Fruit fly (Drosophila melanogaster) whole organism, embryonic: Measurements from ENCODE around the gene CG15394.
A peak's percentile ranks its signal among the peaks of the same experiment; 100 is the strongest.

Experiments
- Abd-B ChIP-seq: fragments of 200-800 bp; sonication (Bioruptor generic); optimal IDR thresholded peaks from 2 replicates; lab custom pipeline; 2018; ENCODE audit warnings: missing biosample characterization, mild to moderate bottlenecking, missing genetic modification characterization, moderate library complexity
- Atf-2 ChIP-seq: fragments of 200-800 bp; sonication (Bioruptor generic); optimal IDR thresholded peaks from 2 replicates; lab custom pipeline; 2016; ENCODE audit warnings: missing biosample characterization, missing genetic modification characterization
- BEAF-32 ChIP-seq: fragments of 200-800 bp; sonication (Bioruptor generic); optimal IDR thresholded peaks from 3 replicates; lab custom pipeline; 2017; ENCODE audit warnings: missing biosample characterization, missing genetic modification characterization, mild to moderate bottlenecking, moderate library complexity, missing genetic modification reagents
- Bdp1 ChIP-seq: fragments of 200-800 bp; sonication (Bioruptor generic); optimal IDR thresholded peaks from 3 replicates; lab custom pipeline; 2016; ENCODE audit warnings: missing biosample characterization, missing genetic modification characterization
- Bgb ChIP-seq: fragments of 200-800 bp; sonication (Bioruptor generic); IDR thresholded peaks from 2 replicates; pipeline ENCODE4 v1.3.6; 2022; ENCODE audit warnings: missing biosample characterization, missing genetic modification characterization; ENCODE audit not compliant: partially characterized antibody
- CG13624 ChIP-seq: fragments of 200-800 bp; sonication (Bioruptor generic); optimal IDR thresholded peaks from 2 replicates; lab custom pipeline; 2016; ENCODE audit warnings: missing biosample characterization, missing genetic modification characterization
- CG14860 ChIP-seq: fragments of 200-800 bp; sonication (Bioruptor generic); IDR thresholded peaks from 3 replicates; pipeline ENCODE4 v1.3.6; 2022; ENCODE audit warnings: missing biosample characterization, missing genetic modification characterization; ENCODE audit not compliant: partially characterized antibody
- CG17186 ChIP-seq: fragments of 200-800 bp; sonication (Bioruptor generic); optimal IDR thresholded peaks from 3 replicates; lab custom pipeline; 2017; ENCODE audit warnings: missing biosample characterization, missing genetic modification reagents, missing genetic modification characterization
- CG1792 ChIP-seq: fragments of 200-800 bp; sonication (Bioruptor generic); optimal IDR thresholded peaks from 2 replicates; lab custom pipeline; 2016; ENCODE audit warnings: missing biosample characterization, missing genetic modification characterization
- CG2116 ChIP-seq: fragments of 200-800 bp; sonication (Bioruptor generic); optimal IDR thresholded peaks from 3 replicates; lab custom pipeline; 2018; ENCODE audit warnings: missing biosample characterization, mild to moderate bottlenecking, missing genetic modification characterization
- CG34422 ChIP-seq: fragments of 200-800 bp; sonication (Bioruptor generic); IDR thresholded peaks from 3 replicates; pipeline ENCODE4 v1.3.6; 2022; ENCODE audit warnings: missing biosample characterization, missing genetic modification characterization
- CG4424 ChIP-seq: fragments of 200-800 bp; sonication (Bioruptor generic); optimal IDR thresholded peaks from 3 replicates; lab custom pipeline; 2016; ENCODE audit warnings: missing biosample characterization, missing genetic modification characterization
- CG6854 ChIP-seq: fragments of 200-800 bp; sonication (Bioruptor generic); optimal IDR thresholded peaks from 3 replicates; lab custom pipeline; 2017; ENCODE audit warnings: missing biosample characterization, mild to moderate bottlenecking, missing genetic modification characterization
- CG7786 ChIP-seq: fragments of 200-800 bp; sonication (Bioruptor generic); optimal IDR thresholded peaks from 2 replicates; lab custom pipeline; 2016; ENCODE audit warnings: missing biosample characterization, missing genetic modification characterization
- Dp ChIP-seq: fragments of 200-800 bp; sonication (Bioruptor generic); optimal IDR thresholded peaks from 2 replicates; lab custom pipeline; 2018; ENCODE audit warnings: missing biosample characterization, mild to moderate bottlenecking, missing genetic modification characterization, moderate library complexity
- E2f1 ChIP-seq: fragments of 200-800 bp; sonication (Bioruptor generic); IDR thresholded peaks from 2 replicates; pipeline ENCODE4 v1.3.6; 2022; ENCODE audit warnings: missing biosample characterization, missing genetic modification characterization
- E2f2 ChIP-seq: fragments of 200-800 bp; sonication (Bioruptor generic); IDR thresholded peaks from 2 replicates; pipeline ENCODE4 v1.3.6; 2022; ENCODE audit warnings: missing biosample characterization, missing genetic modification characterization
- HLH4C ChIP-seq: fragments of 200-800 bp; sonication (Bioruptor generic); IDR thresholded peaks from 3 replicates; pipeline ENCODE4 v1.3.6; 2022; ENCODE audit warnings: missing biosample characterization, missing genetic modification characterization; ENCODE audit not compliant: partially characterized antibody
- HLH54F ChIP-seq: fragments of 200-800 bp; sonication (Bioruptor generic); optimal IDR thresholded peaks from 3 replicates; lab custom pipeline; 2016; ENCODE audit warnings: missing biosample characterization, missing genetic modification characterization
- Hand ChIP-seq: fragments of 200-800 bp; sonication (Bioruptor generic); optimal IDR thresholded peaks from 2 replicates; lab custom pipeline; 2017; ENCODE audit warnings: mild to moderate bottlenecking, missing biosample characterization, missing genetic modification reagents, missing genetic modification characterization
- HmgZ ChIP-seq: fragments of 200-800 bp; sonication (Bioruptor generic); optimal IDR thresholded peaks from 2 replicates; lab custom pipeline; 2018; ENCODE audit warnings: missing biosample characterization, mild to moderate bottlenecking, missing genetic modification characterization
- Jarid2 ChIP-seq: fragments of 200-800 bp; sonication (Bioruptor generic); optimal IDR thresholded peaks from 3 replicates; lab custom pipeline; 2017; ENCODE audit warnings: mild to moderate bottlenecking, missing biosample characterization, missing genetic modification reagents, missing genetic modification characterization
- MESR4 ChIP-seq: fragments of 200-800 bp; sonication (Bioruptor generic); optimal IDR thresholded peaks from 2 replicates; lab custom pipeline; 2018; ENCODE audit warnings: missing biosample characterization, mild to moderate bottlenecking, missing genetic modification characterization, moderate library complexity
- Meics ChIP-seq: fragments of 200-800 bp; sonication (Bioruptor generic); optimal IDR thresholded peaks from 2 replicates; lab custom pipeline; 2017; ENCODE audit warnings: missing biosample characterization, mild to moderate bottlenecking, missing genetic modification characterization
- Myb ChIP-seq: fragments of 200-800 bp; sonication (Bioruptor generic); optimal IDR thresholded peaks from 2 replicates; lab custom pipeline; 2016; ENCODE audit warnings: missing biosample characterization, missing genetic modification characterization
- Ptx1 ChIP-seq: fragments of 200-800 bp; sonication (Bioruptor generic); IDR thresholded peaks from 2 replicates; pipeline ENCODE4 v1.3.6; 2022; ENCODE audit warnings: missing biosample characterization, missing genetic modification characterization
- Sox102F ChIP-seq: fragments of 200-800 bp; sonication (Bioruptor generic); optimal IDR thresholded peaks from 2 replicates; lab custom pipeline; 2018; ENCODE audit warnings: missing biosample characterization, mild to moderate bottlenecking, missing genetic modification characterization, moderate library complexity
- TFAM ChIP-seq: fragments of 200-800 bp; sonication (Bioruptor generic); optimal IDR thresholded peaks from 2 replicates; lab custom pipeline; 2017; ENCODE audit warnings: missing biosample characterization, missing genetic modification characterization, inconsistent platforms
- ac ChIP-seq: fragments of 200-800 bp; sonication (Bioruptor generic); optimal IDR thresholded peaks from 3 replicates; lab custom pipeline; 2017; ENCODE audit warnings: missing biosample characterization, mild to moderate bottlenecking, missing genetic modification characterization
- aop ChIP-seq: fragments of 200-800 bp; sonication (Bioruptor generic); IDR thresholded peaks from 2 replicates; pipeline ENCODE4 v1.3.6; 2022; ENCODE audit warnings: missing biosample characterization, missing genetic modification characterization
- ato ChIP-seq: fragments of 200-800 bp; sonication (Bioruptor generic); IDR thresholded peaks from 2 replicates; pipeline ENCODE4 v1.3.6; 2022; ENCODE audit warnings: missing biosample characterization, missing genetic modification characterization; ENCODE audit not compliant: partially characterized antibody
- bigmax ChIP-seq: fragments of 200-800 bp; sonication (Bioruptor generic); optimal IDR thresholded peaks from 2 replicates; lab custom pipeline; 2018; ENCODE audit warnings: missing biosample characterization, mild to moderate bottlenecking, missing genetic modification characterization
- chif ChIP-seq, 2 experiments: fragments of 200-800 bp; sonication (Bioruptor generic); optimal IDR thresholded peaks; 3 replicates each; lab custom pipeline; 2016; ENCODE audit warnings: missing biosample characterization in 2 of 2, missing genetic modification characterization in 2 of 2
- ci ChIP-seq: fragments of 200-800 bp; sonication (Bioruptor generic); IDR thresholded peaks from 3 replicates; pipeline ENCODE4 v1.3.6; 2022; ENCODE audit warnings: missing biosample characterization, missing genetic modification characterization
- croc ChIP-seq: fragments of 200-800 bp; sonication (Bioruptor generic); conservative IDR thresholded peaks from 3 replicates; pipeline ENCODE4 v1.3.6; 2022; ENCODE audit warnings: missing biosample characterization, missing genetic modification characterization
- ewg ChIP-seq: fragments of 200-800 bp; sonication (Bioruptor generic); optimal IDR thresholded peaks from 3 replicates; lab custom pipeline; 2017; ENCODE audit warnings: mild to moderate bottlenecking, missing biosample characterization, missing genetic modification reagents, missing genetic modification characterization
- fru ChIP-seq: fragments of >200 bp; optimal IDR thresholded peaks from 2 replicates; lab custom pipeline; 2017
- gro ChIP-seq: fragments of 200-800 bp; sonication (Bioruptor generic); optimal IDR thresholded peaks from 2 replicates; lab custom pipeline; 2016; ENCODE audit warnings: missing biosample characterization, missing genetic modification characterization
- hkb ChIP-seq, 2 experiments: fragments of 200-800 bp in 1 of 2; fragments of >200 bp in 1 of 2; sonication (Bioruptor generic) in 1 of 2; IDR thresholded peaks in 1 of 2; optimal IDR thresholded peaks in 1 of 2; 2 replicates each; pipeline versions ENCODE4 v1.3.6 to Lab custom; 2017 to 2022; ENCODE audit warnings: missing biosample characterization in 1 of 2, missing genetic modification characterization in 1 of 2
- lilli ChIP-seq: fragments of 200-800 bp; sonication (Bioruptor generic); optimal IDR thresholded peaks from 3 replicates; lab custom pipeline; 2016; ENCODE audit warnings: missing biosample characterization, missing genetic modification characterization
- oc ChIP-seq: fragments of 200-800 bp; sonication (Bioruptor generic); optimal IDR thresholded peaks from 2 replicates; lab custom pipeline; 2018; ENCODE audit warnings: missing biosample characterization, mild to moderate bottlenecking, missing genetic modification characterization, moderate library complexity
- peb ChIP-seq: fragments of 200-800 bp; sonication (Bioruptor generic); IDR thresholded peaks from 2 replicates; pipeline ENCODE4 v1.3.6; 2022; ENCODE audit warnings: missing biosample characterization, missing genetic modification characterization
- pfk ChIP-seq: fragments of 200-800 bp; sonication (Bioruptor generic); optimal IDR thresholded peaks from 2 replicates; lab custom pipeline; 2018; ENCODE audit warnings: missing biosample characterization, mild to moderate bottlenecking, missing genetic modification characterization, moderate library complexity
- run ChIP-seq: fragments of 200-800 bp; sonication (Bioruptor generic); optimal IDR thresholded peaks from 3 replicates; lab custom pipeline; 2018; ENCODE audit warnings: missing biosample characterization, mild to moderate bottlenecking, missing genetic modification characterization
- slbo ChIP-seq: fragments of 200-800 bp; sonication (Bioruptor generic); IDR thresholded peaks from 2 replicates; pipeline ENCODE4 v1.3.6; 2022; ENCODE audit warnings: missing biosample characterization, missing genetic modification characterization
- sob ChIP-seq: fragments of 200-800 bp; sonication (Bioruptor generic); IDR thresholded peaks from 2 replicates; pipeline ENCODE4 v1.3.6; 2022; ENCODE audit warnings: missing biosample characterization, missing genetic modification characterization
- tgo ChIP-seq: fragments of 200-800 bp; sonication (Bioruptor generic); IDR thresholded peaks from 3 replicates; pipeline ENCODE4 v1.3.6; 2022; ENCODE audit warnings: missing biosample characterization, missing genetic modification characterization
- tna ChIP-seq: fragments of 200-800 bp; sonication (Bioruptor generic); IDR thresholded peaks from 2 replicates; pipeline ENCODE4 v1.3.6; 2022; ENCODE audit warnings: missing biosample characterization, missing genetic modification characterization; ENCODE audit not compliant: partially characterized antibody
- wdn ChIP-seq: fragments of 200-800 bp; sonication (Bioruptor generic); IDR thresholded peaks from 2 replicates; pipeline ENCODE4 v1.3.6; 2022; ENCODE audit warnings: missing biosample characterization, missing genetic modification characterization
- zfh2 ChIP-seq: fragments of 200-800 bp; sonication (Bioruptor generic); optimal IDR thresholded peaks from 2 replicates; lab custom pipeline; 2016; ENCODE audit warnings: missing biosample characterization, missing genetic modification characterization

Gene CG15394

dm6 chr2L:2585285-2585684, 6.4 kb upstream of the CG15394 start, which contains the start of gene Drp1 (continued):
- no peak for TF ChIP-seq Abd-B
- TF ChIP-seq oc (tag; lab: Kevin White, UChicago) = no peak
- TF ChIP-seq lilli = peak; percentile 64
- peak; percentile 76 for TF ChIP-seq CG17186 (GFP tag; lab: Kevin White, UChicago)
- TF ChIP-seq bigmax = peak; percentile 22
- TF ChIP-seq Bgb (GFP tag; lab: Robert Waterston, UW) = peak; percentile 86
- TF ChIP-seq E2f2 (GFP tag; lab: Robert Waterston, UW) = peak; percentile 99
- no peak for TF ChIP-seq tgo
- peak; percentile 76 for TF ChIP-seq BEAF-32 (GFP tag; lab: Kevin White, UChicago)
- no peak for TF ChIP-seq CG6854 (GFP tag; lab: Kevin White, UChicago)
- no peak for TF ChIP-seq Sox102F
- TF ChIP-seq HmgZ (tag; lab: Kevin White, UChicago) = peak; percentile 69
- no peak for TF ChIP-seq Hand
- TF ChIP-seq HLH4C (GFP tag; lab: Robert Waterston, UW) = peak; percentile 57
- peak; percentile 71 for TF ChIP-seq zfh2 (GFP tag; lab: Kevin White, UChicago)
- TF ChIP-seq Ptx1 (GFP tag; lab: Robert Waterston, UW) = peak; percentile 61
- TF ChIP-seq Dp = peak; percentile 98
- no peak for TF ChIP-seq fru
- TF ChIP-seq aop (GFP tag; lab: Robert Waterston, UW) = 0 out of 2 replicates have a peak, but pooled peaks have one; percentile 14
- peak; percentile 81 for TF ChIP-seq sob
- TF ChIP-seq chif (GFP tag; optimal IDR thresholded peaks at IDR 0.05; lab: Kevin White, UChicago) = peak in 1 of 2 experiments; percentile 30
- TF ChIP-seq TFAM (GFP tag; lab: Kevin White, UChicago) = no peak
- peak; percentile 12 for TF ChIP-seq ewg
- TF ChIP-seq CG13624 (GFP tag; lab: Kevin White, UChicago) = peak; percentile 50
- TF ChIP-seq CG14860 (GFP tag; lab: Robert Waterston, UW) = peak; percentile 35; the same call in 1 of the 3 replicates
- peak; percentile 58; the same call in 1 of the 2 replicates for TF ChIP-seq tna
- peak; percentile 36; the same call in 1 of the 2 replicates for TF ChIP-seq E2f1 (GFP tag; lab: Robert Waterston, UW)
- TF ChIP-seq Myb (GFP tag; lab: Kevin White, UChicago) = peak; percentile 66
- peak; percentile 51 for TF ChIP-seq CG2116
- TF ChIP-seq wdn (GFP tag; lab: Robert Waterston, UW) = 0 out of 2 replicates have a peak, but pooled peaks have one; percentile 23
- no peak for TF ChIP-seq peb (GFP tag; lab: Robert Waterston, UW)
- TF ChIP-seq CG4424 (GFP tag; lab: Kevin White, UChicago) = no peak
- peak; percentile 60 for TF ChIP-seq CG7786 (GFP tag; lab: Kevin White, UChicago)
- TF ChIP-seq MESR4 (GFP tag; lab: Kevin White, UChicago) = peak; percentile 58
- TF ChIP-seq gro (GFP tag; lab: Kevin White, UChicago) = peak; percentile 51
- TF ChIP-seq hkb (optimal IDR thresholded peaks at IDR 0.05; lab: Kevin White, UChicago) = peak; percentile 80
- TF ChIP-seq hkb (GFP tag; IDR thresholded peaks at IDR 0.05; lab: Robert Waterston, UW) = peak; percentile 31; the same call in 1 of the 2 replicates
- peak; percentile 18 for TF ChIP-seq Atf-2 (GFP tag; lab: Kevin White, UChicago)
- TF ChIP-seq slbo (GFP tag; lab: Robert Waterston, UW) = peak; percentile 78
- peak; percentile 60 for TF ChIP-seq HLH54F (GFP tag; lab: Kevin White, UChicago)
- TF ChIP-seq Meics (GFP tag; lab: Kevin White, UChicago) = peak; percentile 35
- TF ChIP-seq ato = peak; percentile 61
- TF ChIP-seq CG34422 (GFP tag; lab: Robert Waterston, UW) = peak; percentile 76
- TF ChIP-seq ci (GFP tag; lab: Robert Waterston, UW) = peak; percentile 60; the same call in 1 of the 3 replicates
- no peak for TF ChIP-seq ac (GFP tag; lab: Kevin White, UChicago)
- no peak for TF ChIP-seq run (tag; lab: Kevin White, UChicago)
- TF ChIP-seq CG1792 (GFP tag; lab: Kevin White, UChicago) = peak; percentile 30
- TF ChIP-seq Bdp1 (GFP tag; lab: Kevin White, UChicago) = peak; percentile 28
- peak; percentile 3 for TF ChIP-seq pfk (GFP tag; lab: Kevin White, UChicago)
- peak; percentile 25 for TF ChIP-seq Jarid2 (GFP tag; lab: Kevin White, UChicago)
- peak; percentile 29; the same call in 1 of the 3 replicates for TF ChIP-seq croc (GFP tag; lab: Robert Waterston, UW)
